Fruit fly (Drosophila melanogaster): ENCODE measurements around the gene CG1090.

Gene CG1090

dm6 chr3R:4403706-4404392 lies 44.2 kb downstream of the CG1090 start (continued):
- TF ChIP-seq mirr (GFP tag; optimal IDR thresholded peaks at IDR 0.05), result peak; percentile 37
- TF ChIP-seq peb (GFP tag; IDR thresholded peaks at IDR 0.05), result no peak
- no peak for TF ChIP-seq CG7372 (GFP tag; IDR thresholded peaks at IDR 0.05)
- TF ChIP-seq lbe (GFP tag; optimal IDR thresholded peaks at IDR 0.05), result no peak
- no peak for TF ChIP-seq CG16815 (GFP tag; optimal IDR thresholded peaks at IDR 0.05)
- no peak for TF ChIP-seq kay (GFP tag; optimal IDR thresholded peaks at IDR 0.05)
- no peak for TF ChIP-seq seq (GFP tag; IDR thresholded peaks at IDR 0.05)
- no peak for TF ChIP-seq wor (GFP tag; IDR thresholded peaks at IDR 0.05)
- TF ChIP-seq E2f1 (GFP tag; IDR thresholded peaks at IDR 0.05), result 0 out of 2 replicates have a peak, but pooled peaks have one; percentile 26
- no peak for TF ChIP-seq Stat92E (GFP tag; optimal IDR thresholded peaks at IDR 0.05)
- TF ChIP-seq CG5245 (GFP tag; optimal IDR thresholded peaks at IDR 0.05), result no peak
- no peak for TF ChIP-seq CG12236 (GFP tag; optimal IDR thresholded peaks at IDR 0.05)
- TF ChIP-seq CG3065 (GFP tag; optimal IDR thresholded peaks at IDR 0.05), result no peak
- TF ChIP-seq Hsf (GFP tag; optimal IDR thresholded peaks at IDR 0.05), result no peak
- TF ChIP-seq Poxn (GFP tag; IDR thresholded peaks at IDR 0.05), result no peak
- peak; percentile 29 for TF ChIP-seq CG6813 (GFP tag; optimal IDR thresholded peaks at IDR 0.05)
- peak; percentile 22; the same call in 1 of the 2 replicates for TF ChIP-seq CG32532 (GFP tag; IDR thresholded peaks at IDR 0.05)
- TF ChIP-seq CG1233 (GFP tag; optimal IDR thresholded peaks at IDR 0.05), result no peak
- TF ChIP-seq MESR4 (GFP tag; optimal IDR thresholded peaks at IDR 0.05), result no peak
- peak; percentile 35 for TF ChIP-seq CG10543 (GFP tag; optimal IDR thresholded peaks at IDR 0.05)
- no peak for TF ChIP-seq bsh (GFP tag; optimal IDR thresholded peaks at IDR 0.05)
- no peak for TF ChIP-seq CG14667 (GFP tag; IDR thresholded peaks at IDR 0.05)
- TF ChIP-seq sug (tag; optimal IDR thresholded peaks at IDR 0.05), result peak; percentile 65
- no peak for TF ChIP-seq CG34224 (GFP tag; IDR thresholded peaks at IDR 0.05; ENCODE audit: partially characterized antibody)
- peak; percentile 9 for TF ChIP-seq CG10274 (GFP tag; optimal IDR thresholded peaks at IDR 0.05)
- TF ChIP-seq CG17829 (tag; optimal IDR thresholded peaks at IDR 0.05), result no peak
- TF ChIP-seq Pdp1 (GFP tag; optimal IDR thresholded peaks at IDR 0.05), result no peak
- TF ChIP-seq zfh1 (GFP tag; IDR thresholded peaks at IDR 0.05), result no peak
- TF ChIP-seq zen2 (GFP tag; IDR thresholded peaks at IDR 0.05; ENCODE audit: partially characterized antibody), result peak; percentile 45; the same call in 1 of the 3 replicates
- TF ChIP-seq CG12391 (tag; optimal IDR thresholded peaks at IDR 0.05), result peak; percentile 16
- TF ChIP-seq CG1647 (GFP tag; optimal IDR thresholded peaks at IDR 0.05), result no peak
- TF ChIP-seq vfl (GFP tag; optimal IDR thresholded peaks at IDR 0.05), result no peak
- no peak for TF ChIP-seq CG12744 (GFP tag; optimal IDR thresholded peaks at IDR 0.05)
- TF ChIP-seq grau (tag; optimal IDR thresholded peaks at IDR 0.05), result peak; percentile 79
- TF ChIP-seq CG10462 (GFP tag; optimal IDR thresholded peaks at IDR 0.05), result no peak
- TF ChIP-seq CG33557 (GFP tag; optimal IDR thresholded peaks at IDR 0.05), result no peak
- TF ChIP-seq CG2202 (tag; optimal IDR thresholded peaks at IDR 0.05), result no peak
- TF ChIP-seq org-1 (GFP tag; optimal IDR thresholded peaks at IDR 0.05), result no peak
- TF ChIP-seq lilli (GFP tag; optimal IDR thresholded peaks at IDR 0.05), result peak; percentile 6
- TF ChIP-seq Xbp1 (GFP tag; optimal IDR thresholded peaks at IDR 0.05), result no peak
- TF ChIP-seq jigr1 (GFP tag; IDR thresholded peaks at IDR 0.05), result no peak
- no peak for TF ChIP-seq CG9609 (GFP tag; optimal IDR thresholded peaks at IDR 0.05)
- no peak for TF ChIP-seq Ravus (GFP tag; IDR thresholded peaks at IDR 0.05)
- TF ChIP-seq CG18619 (GFP tag; optimal IDR thresholded peaks at IDR 0.05), result no peak
- no peak for TF ChIP-seq CG32767 (GFP tag; IDR thresholded peaks at IDR 0.05)
- TF ChIP-seq CG14014 (GFP tag; IDR thresholded peaks at IDR 0.05), result no peak
- no peak for TF ChIP-seq nerfin-2 (GFP tag; IDR thresholded peaks at IDR 0.05; ENCODE audit: partially characterized antibody)
- no peak for TF ChIP-seq h (optimal IDR thresholded peaks at IDR 0.05)
- TF ChIP-seq jing (GFP tag; optimal IDR thresholded peaks at IDR 0.05), result no peak
- no peak for TF ChIP-seq CG7928 (GFP tag; optimal IDR thresholded peaks at IDR 0.05)

Data from whole organism, embryonic.